Fruit fly (Drosophila melanogaster) whole organism, prepupa: ENCODE measurements around the gene CG12535.

Experiments
- Blimp-1 ChIP-seq: fragments of 200-800 bp; sonication (Bioruptor generic); optimal IDR thresholded peaks from 3 replicates; lab custom pipeline; 2017; ENCODE audit warnings: missing biosample characterization, missing genetic modification characterization, mild to moderate bottlenecking, moderate library complexity, missing genetic modification reagents
- CG10631 ChIP-seq: fragments of 200-800 bp; sonication (Bioruptor generic); optimal IDR thresholded peaks from 2 replicates; lab custom pipeline; 2016; ENCODE audit warnings: missing biosample characterization, missing genetic modification characterization
- CG11762 ChIP-seq: fragments of 200-800 bp; sonication (Bioruptor generic); optimal IDR thresholded peaks from 3 replicates; lab custom pipeline; 2016; ENCODE audit warnings: missing biosample characterization, missing genetic modification characterization; ENCODE audit not compliant: insufficient read depth
- CG11902 ChIP-seq: fragments of 200-800 bp; sonication (Bioruptor generic); optimal IDR thresholded peaks from 3 replicates; lab custom pipeline; 2016; ENCODE audit warnings: missing biosample characterization, missing genetic modification characterization
- CG15336 ChIP-seq: fragments of 200-800 bp; sonication (Bioruptor generic); IDR thresholded peaks from 2 replicates; pipeline ENCODE4 v1.3.6; 2022; ENCODE audit warnings: missing biosample characterization, missing genetic modification characterization
- CG1621 ChIP-seq: fragments of 200-800 bp; sonication (Bioruptor generic); optimal IDR thresholded peaks from 3 replicates; lab custom pipeline; 2018; ENCODE audit warnings: missing biosample characterization, mild to moderate bottlenecking, missing genetic modification characterization
- CG3032 ChIP-seq: fragments of 200-800 bp; optimal IDR thresholded peaks from 2 replicates; lab custom pipeline; 2019; ENCODE audit warnings: missing biosample characterization, mild to moderate bottlenecking, missing genetic modification characterization, moderate library complexity
- CG31627 ChIP-seq: fragments of 200-800 bp; sonication (Bioruptor generic); optimal IDR thresholded peaks from 3 replicates; lab custom pipeline; 2016; ENCODE audit warnings: missing biosample characterization, missing genetic modification characterization
- CG34406 ChIP-seq: fragments of 200-800 bp; sonication (Bioruptor generic); optimal IDR thresholded peaks from 3 replicates; lab custom pipeline; 2016; ENCODE audit warnings: missing biosample characterization, missing genetic modification characterization
- CG3919 ChIP-seq: fragments of 200-800 bp; sonication (Bioruptor generic); optimal IDR thresholded peaks from 3 replicates; lab custom pipeline; 2016; ENCODE audit warnings: missing biosample characterization, missing genetic modification characterization
- CG4318 ChIP-seq: fragments of 200-800 bp; sonication (Bioruptor generic); optimal IDR thresholded peaks from 3 replicates; lab custom pipeline; 2017; ENCODE audit warnings: missing biosample characterization, mild to moderate bottlenecking, missing genetic modification characterization
- CG6163 ChIP-seq: fragments of 200-800 bp; sonication (Bioruptor generic); IDR thresholded peaks from 3 replicates; pipeline ENCODE4 v1.3.6; 2022; ENCODE audit warnings: missing biosample characterization, missing genetic modification characterization
- CG6792 ChIP-seq: fragments of 200-800 bp; sonication (Bioruptor generic); optimal IDR thresholded peaks from 3 replicates; lab custom pipeline; 2016; ENCODE audit warnings: missing biosample characterization, missing genetic modification characterization
- CG6854 ChIP-seq: fragments of 200-800 bp; sonication (Bioruptor generic); optimal IDR thresholded peaks from 2 replicates; lab custom pipeline; 2017; ENCODE audit warnings: missing biosample characterization, mild to moderate bottlenecking, missing genetic modification characterization
- CG7368 ChIP-seq: fragments of 200-800 bp; sonication (Bioruptor generic); optimal IDR thresholded peaks from 3 replicates; lab custom pipeline; 2016; ENCODE audit warnings: missing biosample characterization, missing genetic modification characterization
- CG8319 ChIP-seq: fragments of 200-800 bp; sonication (Bioruptor generic); optimal IDR thresholded peaks from 3 replicates; lab custom pipeline; 2016; ENCODE audit warnings: missing biosample characterization, missing genetic modification characterization
- CG8632 ChIP-seq: fragments of 200-800 bp; sonication (Bioruptor generic); optimal IDR thresholded peaks from 3 replicates; lab custom pipeline; 2016; ENCODE audit warnings: missing biosample characterization, missing genetic modification characterization
- CG9139 ChIP-seq: fragments of 200-800 bp; sonication (Bioruptor generic); optimal IDR thresholded peaks from 3 replicates; lab custom pipeline; 2017; ENCODE audit warnings: missing biosample characterization, mild to moderate bottlenecking, missing genetic modification characterization
- Eip78C ChIP-seq: fragments of 200-800 bp; sonication (Bioruptor generic); peaks from one replicate; lab custom pipeline; 2016; ENCODE audit warnings: missing biosample characterization, missing genetic modification characterization
- Eip93F ChIP-seq: fragments of 200-800 bp; sonication (Bioruptor generic); optimal IDR thresholded peaks from 2 replicates; lab custom pipeline; 2016; ENCODE audit warnings: missing biosample characterization, mild to moderate bottlenecking, missing genetic modification characterization
- Ets21C ChIP-seq: fragments of 200-800 bp; sonication (Bioruptor generic); optimal IDR thresholded peaks from 3 replicates; lab custom pipeline; 2016; ENCODE audit warnings: missing biosample characterization, missing genetic modification characterization
- Gug ChIP-seq: fragments of 200-800 bp; sonication (Bioruptor generic); IDR thresholded peaks from 2 replicates; pipeline ENCODE4 v1.3.6; 2022; ENCODE audit warnings: missing biosample characterization, missing genetic modification characterization
- Hr38 ChIP-seq: sonication (Bioruptor generic); optimal IDR thresholded peaks from 2 replicates; lab custom pipeline; 2016; ENCODE audit warnings: missing biosample characterization, missing genetic modification characterization
- Hr39 ChIP-seq: fragments of 200-800 bp; sonication (Bioruptor generic); optimal IDR thresholded peaks from 2 replicates; lab custom pipeline; 2016; ENCODE audit warnings: missing biosample characterization, missing genetic modification characterization
- Hr4 ChIP-seq: fragments of 200-800 bp; sonication (Bioruptor generic); optimal IDR thresholded peaks from 3 replicates; lab custom pipeline; 2016; ENCODE audit warnings: missing biosample characterization, missing genetic modification characterization
- Met ChIP-seq: fragments of 200-800 bp; sonication (Bioruptor generic); optimal IDR thresholded peaks from 3 replicates; lab custom pipeline; 2016; ENCODE audit warnings: missing biosample characterization, missing genetic modification characterization
- OdsH ChIP-seq: fragments of 200-800 bp; sonication (Bioruptor generic); optimal IDR thresholded peaks from 3 replicates; lab custom pipeline; 2016; ENCODE audit warnings: missing biosample characterization, missing genetic modification characterization
- Smox ChIP-seq: fragments of 200-800 bp; sonication (Bioruptor generic); optimal IDR thresholded peaks from 3 replicates; lab custom pipeline; 2016; ENCODE audit warnings: missing biosample characterization, missing genetic modification characterization
- Sox102F ChIP-seq: fragments of 200-800 bp; sonication (Bioruptor generic); optimal IDR thresholded peaks from 2 replicates; lab custom pipeline; 2016; ENCODE audit warnings: missing biosample characterization, mild to moderate bottlenecking, missing genetic modification characterization
- Sox14 ChIP-seq: fragments of 200-800 bp; sonication (Bioruptor generic); optimal IDR thresholded peaks from 3 replicates; lab custom pipeline; 2016; ENCODE audit warnings: missing biosample characterization, missing genetic modification characterization
- Sox15 ChIP-seq: fragments of 200-800 bp; sonication (Bioruptor generic); optimal IDR thresholded peaks from 3 replicates; lab custom pipeline; 2016; ENCODE audit warnings: missing biosample characterization, missing genetic modification characterization
- achi ChIP-seq: fragments of 200-800 bp; sonication (Bioruptor generic); optimal IDR thresholded peaks from 3 replicates; lab custom pipeline; 2016; ENCODE audit warnings: missing biosample characterization, missing genetic modification characterization
- acj6 ChIP-seq: fragments of 200-800 bp; sonication (Bioruptor generic); optimal IDR thresholded peaks from 3 replicates; lab custom pipeline; 2016; ENCODE audit warnings: missing biosample characterization, missing genetic modification characterization
- cyc ChIP-seq: fragments of 200-800 bp; sonication (Bioruptor generic); optimal IDR thresholded peaks from 3 replicates; lab custom pipeline; 2016; ENCODE audit warnings: missing biosample characterization, missing genetic modification characterization
- dac ChIP-seq: fragments of 200-800 bp; sonication (Bioruptor generic); optimal IDR thresholded peaks from 2 replicates; lab custom pipeline; 2017; ENCODE audit warnings: missing biosample characterization, mild to moderate bottlenecking, missing genetic modification characterization
- dsx ChIP-seq: fragments of 200-800 bp; optimal IDR thresholded peaks from 3 replicates; lab custom pipeline; 2019; ENCODE audit warnings: missing biosample characterization, mild to moderate bottlenecking, missing genetic modification characterization, moderate library complexity; ENCODE audit not compliant: poor library complexity, severe bottlenecking
- esn ChIP-seq: fragments of 200-800 bp; sonication (Bioruptor generic); optimal IDR thresholded peaks from 2 replicates; lab custom pipeline; 2016; ENCODE audit warnings: missing biosample characterization, mild to moderate bottlenecking, missing genetic modification characterization, moderate library complexity
- fd59A ChIP-seq: fragments of 200-800 bp; sonication (Bioruptor generic); optimal IDR thresholded peaks from 2 replicates; lab custom pipeline; 2017; ENCODE audit warnings: missing biosample characterization, mild to moderate bottlenecking, missing genetic modification characterization, missing genetic modification reagents
- fkh ChIP-seq: fragments of 200-800 bp; sonication (Bioruptor generic); optimal IDR thresholded peaks from 3 replicates; lab custom pipeline; 2017; ENCODE audit warnings: missing biosample characterization, mild to moderate bottlenecking, missing genetic modification characterization, moderate library complexity
- pdm3 ChIP-seq: fragments of 200-800 bp; sonication (Bioruptor generic); optimal IDR thresholded peaks from 3 replicates; lab custom pipeline; 2016; ENCODE audit warnings: missing biosample characterization, missing genetic modification characterization
- salr ChIP-seq, 2 experiments: fragments of 200-800 bp; sonication (Bioruptor generic); optimal IDR thresholded peaks; 3 replicates each; lab custom pipeline; 2016 to 2018; ENCODE audit warnings: missing biosample characterization in 2 of 2, missing genetic modification characterization in 2 of 2, mild to moderate bottlenecking in 1 of 2
- spab ChIP-seq: fragments of 200-800 bp; sonication (Bioruptor generic); optimal IDR thresholded peaks from 2 replicates; lab custom pipeline; 2017; ENCODE audit warnings: missing biosample characterization, mild to moderate bottlenecking, missing genetic modification characterization, missing genetic modification reagents
- ss ChIP-seq, 2 experiments: fragments of 200-800 bp; sonication (Bioruptor generic); optimal IDR thresholded peaks; 2 replicates in 1 of 2; 3 replicates in 1 of 2; lab custom pipeline; 2017 to 2018; ENCODE audit warnings: mild to moderate bottlenecking in 2 of 2, missing biosample characterization in 2 of 2, missing genetic modification characterization in 2 of 2, moderate library complexity in 1 of 2
- svp ChIP-seq: fragments of 200-800 bp; sonication (Bioruptor generic); peaks from one replicate; lab custom pipeline; 2016; ENCODE audit warnings: missing biosample characterization, missing genetic modification characterization
- topi ChIP-seq: fragments of 200-800 bp; sonication (Bioruptor generic); optimal IDR thresholded peaks from 3 replicates; lab custom pipeline; 2016; ENCODE audit warnings: missing biosample characterization, missing genetic modification characterization
- vri ChIP-seq: fragments of 200-800 bp; sonication (Bioruptor generic); optimal IDR thresholded peaks from 3 replicates; lab custom pipeline; 2016; ENCODE audit warnings: missing biosample characterization, mild to moderate bottlenecking, missing genetic modification characterization

The CG12535 gene

dm6 chrX:3381667-3382066 is 67.1 kb downstream of the CG12535 start (continued):
- TF ChIP-seq Smox (GFP tag; lab: Kevin White, UChicago) (peak; percentile 93), svp (GFP tag; lab: Kevin White, UChicago) (peak; percentile 96), achi (GFP tag; lab: Kevin White, UChicago) (peak; percentile 96), fkh (no peak), CG6854 (GFP tag; lab: Kevin White, UChicago) (peak; percentile 80), CG31627 (peak; percentile 96), CG8632 (GFP tag; lab: Kevin White, UChicago) (peak; percentile 96), CG3032 (tag; lab: Kevin White, UChicago) (peak; percentile 98), Sox15 (GFP tag; lab: Kevin White, UChicago) (peak; percentile 97), Sox102F (peak; percentile 96), CG3919 (GFP tag; lab: Kevin White, UChicago) (peak; percentile 97), CG1621 (tag; lab: Kevin White, UChicago) (peak; percentile 98), esn (peak; percentile 95), acj6 (GFP tag; lab: Kevin White, UChicago) (peak; percentile 98), CG8319 (GFP tag; lab: Kevin White, UChicago) (peak; percentile 92), ss (GFP tag; optimal IDR thresholded peaks at IDR 0.05; lab: Kevin White, UChicago) (peak; percentile 95 to 97), CG9139 (GFP tag; lab: Kevin White, UChicago) (peak; percentile 89), Hr4 (GFP tag; lab: Kevin White, UChicago) (peak; percentile 97), topi (peak; percentile 94), Eip93F (GFP tag; lab: Kevin White, UChicago) (peak; percentile 90), pdm3 (GFP tag; lab: Kevin White, UChicago) (peak; percentile 99), fd59A (GFP tag; lab: Kevin White, UChicago) (peak; percentile 99), Ets21C (peak; percentile 94), CG6163 (GFP tag; lab: Robert Waterston, UW) (peak; percentile 99), CG15336 (GFP tag; lab: Robert Waterston, UW) (peak; percentile 98), CG11762 (GFP tag; lab: Kevin White, UChicago) (peak; percentile 94), CG10631 (GFP tag; lab: Kevin White, UChicago) (peak; percentile 98), CG7368 (peak; percentile 97), CG4318 (GFP tag; lab: Kevin White, UChicago) (peak; percentile 97), CG34406 (GFP tag; lab: Kevin White, UChicago) (peak; percentile 96), salr (GFP tag; optimal IDR thresholded peaks at IDR 0.05; lab: Kevin White, UChicago) (peak; percentile 96 to 98), Met (GFP tag; lab: Kevin White, UChicago) (peak; percentile 96)

dm6 chrX:3380981-3381380 is 67.8 kb downstream of the CG12535 start:
- TF ChIP-seq OdsH (peak; percentile 63), salr (GFP tag; optimal IDR thresholded peaks at IDR 0.05; lab: Kevin White, UChicago) (no peak), ss (GFP tag; optimal IDR thresholded peaks at IDR 0.05; lab: Kevin White, UChicago) (no peak), CG6792 (GFP tag; lab: Kevin White, UChicago) (peak; percentile 46), CG15336 (GFP tag; lab: Robert Waterston, UW) (peak; percentile 71), fd59A (GFP tag; lab: Kevin White, UChicago) (no peak), dsx (GFP tag; lab: Kevin White, UChicago) (no peak), CG8632 (GFP tag; lab: Kevin White, UChicago) (peak; percentile 45), achi (GFP tag; lab: Kevin White, UChicago) (peak; percentile 61), CG1621 (tag; lab: Kevin White, UChicago) (peak; percentile 1), esn (peak; percentile 85), CG7368 (peak; percentile 10), Ets21C (peak; percentile 71), Eip93F (GFP tag; lab: Kevin White, UChicago) (no peak), topi (peak; percentile 82), Sox102F (peak; percentile 75), Blimp-1 (GFP tag; lab: Kevin White, UChicago) (no peak), CG10631 (GFP tag; lab: Kevin White, UChicago) (peak; percentile 48), Smox (GFP tag; lab: Kevin White, UChicago) (peak; percentile 77), Hr38 (no peak), CG34406 (GFP tag; lab: Kevin White, UChicago) (peak; percentile 73), Eip78C (GFP tag; lab: Kevin White, UChicago) (peak; percentile 89), vri (GFP tag; lab: Kevin White, UChicago) (peak; percentile 79), Sox15 (GFP tag; lab: Kevin White, UChicago) (peak; percentile 52), Hr4 (GFP tag; lab: Kevin White, UChicago) (peak; percentile 48), Sox14 (GFP tag; lab: Kevin White, UChicago) (peak; percentile 62), CG11762 (GFP tag; lab: Kevin White, UChicago) (peak; percentile 51), cyc (GFP tag; lab: Kevin White, UChicago) (peak; percentile 72), acj6 (GFP tag; lab: Kevin White, UChicago) (peak; percentile 71), spab (GFP tag; lab: Kevin White, UChicago) (peak; percentile 19), dac (GFP tag; lab: Kevin White, UChicago) (no peak), CG11902 (peak; percentile 29), Hr39 (GFP tag; lab: Kevin White, UChicago) (peak; percentile 83), Gug (GFP tag; lab: Robert Waterston, UW) (0 out of 2 replicates have a peak, but pooled peaks have one; percentile 42)
